ENCODE assay signal across 2 worm cellular contexts in genomic region chrX:9225273-9225672, ce11.
TF ChIP-seq lines count a peak whose summit lies in the region.

No protein-coding gene starts in this region.

TF ChIP-seq in whole organism, L1 larva, 84 proteins besides CTCF, POLR2A, EP300 and RAD21 (continued from another document):
- TF ChIP-seq elt-3 (tag; optimal IDR thresholded peaks at IDR 0.05; lab: Kevin White, UChicago): peak in 2 of 6 experiments; percentile 20 to 21
- peak; percentile 55 for TF ChIP-seq nhr-90 (tag; optimal IDR thresholded peaks at IDR 0.05; lab: Kevin White, UChicago; ENCODE audit: poor library complexity)
- no peak for TF ChIP-seq dsc-1 (tag; optimal IDR thresholded peaks at IDR 0.05; lab: Kevin White, UChicago)
- TF ChIP-seq fos-1 (tag; optimal IDR thresholded peaks at IDR 0.05; lab: Kevin White, UChicago): no peak
- peak; percentile 38 for TF ChIP-seq blmp-1 (tag; optimal IDR thresholded peaks at IDR 0.05; lab: Kevin White, UChicago)
- TF ChIP-seq lin-13 (GFP tag; optimal IDR thresholded peaks at IDR 0.05; lab: Kevin White, UChicago): no peak
- peak; percentile 49 for TF ChIP-seq rnt-1 (tag; optimal IDR thresholded peaks at IDR 0.05; lab: Kevin White, UChicago)
- TF ChIP-seq jun-1 (tag; optimal IDR thresholded peaks at IDR 0.05; lab: Kevin White, UChicago): peak; percentile 23
- TF ChIP-seq lin-14 (GFP tag; optimal IDR thresholded peaks at IDR 0.05; lab: Kevin White, UChicago): peak; percentile 75
- no peak for TF ChIP-seq nhr-76 (tag; optimal IDR thresholded peaks at IDR 0.05; lab: Kevin White, UChicago)
- TF ChIP-seq nhr-20 (tag; optimal IDR thresholded peaks at IDR 0.05; lab: Kevin White, UChicago): peak; percentile 51
- peak in 1 of 2 experiments; percentile 14 for TF ChIP-seq lsy-2 (tag; optimal IDR thresholded peaks at IDR 0.05; lab: Kevin White, UChicago)
- TF ChIP-seq skn-1 (tag; optimal IDR thresholded peaks at IDR 0.05; lab: Kevin White, UChicago): peak; percentile 3

TF ChIP-seq in whole organism, L3 larva, 47 proteins besides CTCF, POLR2A, EP300 and RAD21 (continued from another document):
- TF ChIP-seq eor-1 (tag; optimal IDR thresholded peaks at IDR 0.05; lab: Kevin White, UChicago) (no peak), hmg-11 (tag; optimal IDR thresholded peaks at IDR 0.05; lab: Kevin White, UChicago) (peak; percentile 19), pha-4 (tag; optimal IDR thresholded peaks at IDR 0.05; lab: Kevin White, UChicago) (peak; percentile 69), ZK546.5 (tag; optimal IDR thresholded peaks at IDR 0.05; lab: Kevin White, UChicago) (no peak), unc-62 (GFP tag; optimal IDR thresholded peaks at IDR 0.05; lab: Kevin White, UChicago) (no peak), egl-5 (tag; optimal IDR thresholded peaks at IDR 0.05; lab: Kevin White, UChicago) (no peak), aly-2 (tag; optimal IDR thresholded peaks at IDR 0.05; lab: Kevin White, UChicago) (no peak), nhr-25 (tag; optimal IDR thresholded peaks at IDR 0.05; lab: Kevin White, UChicago) (peak; percentile 68), nhr-237 (tag; optimal IDR thresholded peaks at IDR 0.05; lab: Kevin White, UChicago) (no peak), elt-2 (tag; optimal IDR thresholded peaks at IDR 0.05; lab: Kevin White, UChicago) (peak; percentile 60)
